Worm (Caenorhabditis elegans) whole organism, midembryonic: ENCODE results near the gene R05H5.3.

Source experiments
- T22C8.4 ChIP-seq: fragments of 200-800 bp; sonication (Bioruptor generic); IDR thresholded peaks from 2 replicates; pipeline ENCODE4 v1.3.6; 2022; ENCODE audit warnings: missing genetic modification characterization, missing compliant biosample characterization
- cog-1 ChIP-seq: sonication (generic microtip); optimal IDR thresholded peaks from 2 replicates; lab custom pipeline; 2016; ENCODE audit warnings: missing genetic modification characterization, missing compliant biosample characterization
- flt-1 ChIP-seq: fragments of 200-800 bp; sonication (Bioruptor generic); IDR thresholded peaks from 2 replicates; pipeline ENCODE4 v1.3.6; 2022; ENCODE audit warnings: missing genetic modification characterization, missing compliant biosample characterization
- med-1 ChIP-seq: sonication (generic microtip); optimal IDR thresholded peaks from 2 replicates; lab custom pipeline; 2017; ENCODE audit warnings: missing genetic modification characterization, mild to moderate bottlenecking, missing compliant biosample characterization, antibody characterized with exemption, missing genetic modification reagents; ENCODE audit not compliant: insufficient read depth
- ref-1 ChIP-seq: fragments of 200-800 bp; sonication (Bioruptor generic); conservative IDR thresholded peaks from 2 replicates; pipeline ENCODE4 v1.3.6; 2022; ENCODE audit warnings: missing genetic modification reagents, missing genetic modification characterization, missing compliant biosample characterization
- tab-1 ChIP-seq: fragments of 200-800 bp; sonication (Bioruptor generic); IDR thresholded peaks from 2 replicates; pipeline ENCODE4 v1.3.6; 2022; ENCODE audit warnings: missing genetic modification characterization, missing compliant biosample characterization
- ztf-23 ChIP-seq: fragments of 200-800 bp; sonication (Bioruptor generic); IDR thresholded peaks from 2 replicates; pipeline ENCODE4 v1.3.6; 2022; ENCODE audit warnings: missing genetic modification reagents, missing genetic modification characterization, missing compliant biosample characterization
- ztf-29 ChIP-seq: fragments of 200-800 bp; sonication (Bioruptor generic); IDR thresholded peaks from 2 replicates; pipeline ENCODE4 v1.3.6; 2022; ENCODE audit warnings: missing genetic modification reagents, missing genetic modification characterization, missing compliant biosample characterization

DNA sequence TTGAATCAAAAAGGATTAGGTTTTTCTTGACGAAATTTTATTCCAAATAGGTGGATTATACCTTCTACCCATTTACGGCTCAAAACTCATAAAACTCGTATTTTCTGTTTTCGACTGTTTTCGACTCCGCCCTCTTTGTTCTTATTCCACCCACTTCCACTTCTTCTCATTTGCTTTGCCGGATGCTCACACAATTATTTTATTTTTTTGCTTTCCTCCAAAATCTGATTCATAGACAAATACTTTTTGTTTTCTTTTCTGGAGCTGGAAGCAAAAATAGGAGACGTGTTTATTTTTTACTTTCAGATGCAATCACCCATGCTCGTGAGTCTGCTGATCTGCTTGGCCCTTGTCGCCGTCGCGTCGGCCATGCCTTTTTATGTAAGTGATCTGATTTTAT lies 42.3 kb upstream of the R05H5.3 start, which contains the start of gene nlp-63:
- TF ChIP-seq tab-1 (GFP tag; lab: Robert Waterston, UW), result no peak
- TF ChIP-seq ref-1 (GFP tag; lab: Robert Waterston, UW), result no peak
- no peak for TF ChIP-seq T22C8.4 (GFP tag; lab: Robert Waterston, UW)
- TF ChIP-seq ztf-29, result no peak
- TF ChIP-seq ztf-23 (GFP tag; lab: Robert Waterston, UW), result no peak
- TF ChIP-seq flt-1, result no peak
- TF ChIP-seq med-1 (GFP tag; lab: Kevin White, UChicago), result no peak
- no peak for TF ChIP-seq cog-1
